Fruit fly (Drosophila melanogaster) whole organism, embryonic: ENCODE results near the gene Adar.

ENCODE experiments used
- ATbp ChIP-seq: fragments of 200-800 bp; sonication (Bioruptor generic); optimal IDR thresholded peaks from 2 replicates; lab custom pipeline; 2017; ENCODE audit warnings: missing biosample characterization, mild to moderate bottlenecking, missing genetic modification characterization, missing genetic modification reagents
- CG10267 ChIP-seq: fragments of 200-800 bp; sonication (Bioruptor generic); optimal IDR thresholded peaks from 2 replicates; lab custom pipeline; 2018; ENCODE audit warnings: missing biosample characterization, mild to moderate bottlenecking, missing genetic modification characterization, moderate library complexity
- CG10654 ChIP-seq: fragments of 200-800 bp; sonication (Bioruptor generic); optimal IDR thresholded peaks from 2 replicates; lab custom pipeline; 2016; ENCODE audit warnings: missing biosample characterization, missing genetic modification characterization
- CG11560 ChIP-seq: fragments of 200-800 bp; sonication (Bioruptor generic); IDR thresholded peaks from 3 replicates; pipeline ENCODE4 v1.3.6; 2022; ENCODE audit warnings: missing biosample characterization, missing genetic modification characterization
- CG11695 ChIP-seq: fragments of 200-800 bp; sonication (Bioruptor generic); IDR thresholded peaks from 3 replicates; pipeline ENCODE4 v1.3.6; 2022; ENCODE audit warnings: missing biosample characterization, missing genetic modification characterization
- CG12104 ChIP-seq: fragments of 200-800 bp; sonication (Bioruptor generic); optimal IDR thresholded peaks from 3 replicates; lab custom pipeline; 2016; ENCODE audit warnings: missing biosample characterization, missing genetic modification characterization
- CG12155 ChIP-seq: fragments of 200-800 bp; sonication (Bioruptor generic); optimal IDR thresholded peaks from 3 replicates; lab custom pipeline; 2016; ENCODE audit warnings: missing biosample characterization, missing genetic modification characterization
- CG13296 ChIP-seq: fragments of 200-800 bp; sonication (Bioruptor generic); optimal IDR thresholded peaks from 3 replicates; lab custom pipeline; 2018; ENCODE audit warnings: missing biosample characterization, mild to moderate bottlenecking, missing genetic modification characterization
- CG14965 ChIP-seq: fragments of 200-800 bp; sonication (Bioruptor generic); optimal IDR thresholded peaks from 2 replicates; lab custom pipeline; 2016; ENCODE audit warnings: missing biosample characterization, missing genetic modification characterization, borderline replicate concordance
- CG15011 ChIP-seq: fragments of 200-800 bp; sonication (Bioruptor generic); optimal IDR thresholded peaks from 3 replicates; lab custom pipeline; 2018; ENCODE audit warnings: missing biosample characterization, mild to moderate bottlenecking, missing genetic modification characterization
- CG17359 ChIP-seq: fragments of 200-800 bp; sonication (Bioruptor generic); optimal IDR thresholded peaks from 3 replicates; lab custom pipeline; 2018; ENCODE audit warnings: missing biosample characterization, mild to moderate bottlenecking, missing genetic modification characterization, moderate library complexity
- CG18262 ChIP-seq: fragments of 200-800 bp; optimal IDR thresholded peaks from 3 replicates; lab custom pipeline; 2019; ENCODE audit warnings: missing biosample characterization, mild to moderate bottlenecking, missing genetic modification characterization, moderate library complexity
- CG18476 ChIP-seq: fragments of 200-800 bp; sonication (Bioruptor generic); optimal IDR thresholded peaks from 2 replicates; lab custom pipeline; 2016; ENCODE audit warnings: missing biosample characterization, mild to moderate bottlenecking, missing genetic modification characterization
- CG2129 ChIP-seq: fragments of 200-800 bp; sonication (Bioruptor generic); IDR thresholded peaks from 2 replicates; pipeline ENCODE4 v1.3.6; 2022; ENCODE audit warnings: missing biosample characterization, missing genetic modification characterization; ENCODE audit not compliant: partially characterized antibody
- CG2875 ChIP-seq: fragments of 200-800 bp; sonication (Bioruptor generic); optimal IDR thresholded peaks from 2 replicates; lab custom pipeline; 2017; ENCODE audit warnings: missing biosample characterization, mild to moderate bottlenecking, missing genetic modification characterization, missing genetic modification reagents
- CG32532 ChIP-seq: fragments of 200-800 bp; sonication (Bioruptor generic); IDR thresholded peaks from 2 replicates; pipeline ENCODE4 v1.3.6; 2022; ENCODE audit warnings: missing biosample characterization, missing genetic modification characterization
- CG3407 ChIP-seq: fragments of 200-800 bp; sonication (Bioruptor generic); optimal IDR thresholded peaks from 2 replicates; lab custom pipeline; 2018; ENCODE audit warnings: missing biosample characterization, mild to moderate bottlenecking, missing genetic modification characterization
- CG3847 ChIP-seq: fragments of 200-800 bp; sonication (Bioruptor generic); IDR thresholded peaks from 2 replicates; pipeline ENCODE4 v1.3.6; 2022; ENCODE audit warnings: missing biosample characterization, missing genetic modification characterization
- CG4404 ChIP-seq: fragments of 200-800 bp; sonication (Bioruptor generic); IDR thresholded peaks from 2 replicates; pipeline ENCODE4 v1.3.6; 2022; ENCODE audit warnings: missing biosample characterization, missing genetic modification characterization
- CG4424 ChIP-seq: fragments of 200-800 bp; sonication (Bioruptor generic); optimal IDR thresholded peaks from 3 replicates; lab custom pipeline; 2016; ENCODE audit warnings: missing biosample characterization, missing genetic modification characterization
- CG6654 ChIP-seq: fragments of 200-800 bp; sonication (Bioruptor generic); optimal IDR thresholded peaks from 2 replicates; lab custom pipeline; 2017; ENCODE audit warnings: missing biosample characterization, mild to moderate bottlenecking, missing genetic modification characterization
- CG7372 ChIP-seq: fragments of 200-800 bp; sonication (Bioruptor generic); IDR thresholded peaks from 2 replicates; pipeline ENCODE4 v1.3.6; 2022; ENCODE audit warnings: missing biosample characterization, missing genetic modification characterization
- CG7987 ChIP-seq: fragments of 200-800 bp; sonication (Bioruptor generic); optimal IDR thresholded peaks from 2 replicates; lab custom pipeline; 2018; ENCODE audit warnings: missing biosample characterization, mild to moderate bottlenecking, missing genetic modification characterization, moderate library complexity
- CG8089 ChIP-seq: fragments of 200-800 bp; sonication (Bioruptor generic); optimal IDR thresholded peaks from 3 replicates; lab custom pipeline; 2016; ENCODE audit warnings: missing biosample characterization, missing genetic modification characterization
- CG8924 ChIP-seq: fragments of 200-800 bp; optimal IDR thresholded peaks from 3 replicates; lab custom pipeline; 2019; ENCODE audit warnings: missing biosample characterization, mild to moderate bottlenecking, missing genetic modification characterization, moderate library complexity
- CG9609 ChIP-seq: fragments of 200-800 bp; sonication (Bioruptor generic); optimal IDR thresholded peaks from 3 replicates; lab custom pipeline; 2016; ENCODE audit warnings: missing biosample characterization, missing genetic modification characterization
- CG9876 ChIP-seq: fragments of 200-800 bp; sonication (Bioruptor generic); optimal IDR thresholded peaks from 2 replicates; lab custom pipeline; 2016; ENCODE audit warnings: missing biosample characterization, missing genetic modification characterization
- D19A ChIP-seq: fragments of 200-800 bp; optimal IDR thresholded peaks from 3 replicates; lab custom pipeline; 2019; ENCODE audit warnings: missing biosample characterization, mild to moderate bottlenecking, missing genetic modification characterization, moderate library complexity
- Lpt ChIP-seq: fragments of >200 bp; optimal IDR thresholded peaks from 2 replicates; lab custom pipeline; 2018; ENCODE audit warnings: missing biosample characterization, missing genetic modification characterization
- Med ChIP-seq: fragments of 200-800 bp; sonication (Bioruptor generic); peaks from one replicate; lab custom pipeline; 2016; ENCODE audit warnings: missing biosample characterization, missing genetic modification characterization, mild to moderate bottlenecking, inconsistent platforms, moderate library complexity
- Optix ChIP-seq: fragments of 200-800 bp; sonication (Bioruptor generic); IDR thresholded peaks from 3 replicates; pipeline ENCODE4 v1.3.6; 2022; ENCODE audit warnings: missing biosample characterization, missing genetic modification characterization
- Rx ChIP-seq: fragments of 200-800 bp; sonication (Bioruptor generic); IDR thresholded peaks from 2 replicates; pipeline ENCODE4 v1.3.6; 2022; ENCODE audit warnings: missing biosample characterization, missing genetic modification characterization
- Spps ChIP-seq: fragments of 200-800 bp; sonication (Bioruptor generic); optimal IDR thresholded peaks from 2 replicates; lab custom pipeline; 2018; ENCODE audit warnings: missing biosample characterization, mild to moderate bottlenecking, missing genetic modification characterization
- Trl ChIP-seq, 3 experiments: fragments of >200 bp in 2 of 3; fragments of 200-800 bp in 1 of 3; sonication (Bioruptor generic) in 1 of 3; optimal IDR thresholded peaks; 2 replicates in 1 of 3; 3 replicates in 2 of 3; lab custom pipeline; 2016 to 2017; ENCODE audit warnings: missing biosample characterization in 1 of 3, missing genetic modification characterization in 1 of 3
- Xbp1 ChIP-seq: fragments of 200-800 bp; sonication (Bioruptor generic); optimal IDR thresholded peaks from 3 replicates; lab custom pipeline; 2016; ENCODE audit warnings: missing biosample characterization, mild to moderate bottlenecking, missing genetic modification characterization
- cad ChIP-seq: fragments of >200 bp; optimal IDR thresholded peaks from 2 replicates; lab custom pipeline; 2017; ENCODE audit warnings: missing biosample characterization, missing genetic modification characterization
- chm ChIP-seq: fragments of 200-800 bp; sonication (Bioruptor generic); IDR thresholded peaks from 2 replicates; pipeline ENCODE4 v1.3.6; 2022; ENCODE audit warnings: missing biosample characterization, missing genetic modification characterization
- ci ChIP-seq: fragments of 200-800 bp; sonication (Bioruptor generic); IDR thresholded peaks from 3 replicates; pipeline ENCODE4 v1.3.6; 2022; ENCODE audit warnings: missing biosample characterization, missing genetic modification characterization
- esg ChIP-seq: fragments of 200-800 bp; sonication (Bioruptor generic); conservative IDR thresholded peaks from 2 replicates; pipeline ENCODE4 v1.3.6; 2022; ENCODE audit warnings: missing biosample characterization, missing genetic modification characterization
- gcm ChIP-seq: fragments of 200-800 bp; sonication (Bioruptor generic); optimal IDR thresholded peaks from 2 replicates; lab custom pipeline; 2019; ENCODE audit warnings: missing biosample characterization, mild to moderate bottlenecking, missing genetic modification characterization, moderate library complexity
- ind ChIP-seq: fragments of 200-800 bp; sonication (Bioruptor generic); optimal IDR thresholded peaks from 3 replicates; lab custom pipeline; 2016; ENCODE audit warnings: missing biosample characterization, missing genetic modification characterization
- luna ChIP-seq: fragments of 200-800 bp; sonication (Bioruptor generic); optimal IDR thresholded peaks from 2 replicates; lab custom pipeline; 2016; ENCODE audit warnings: missing biosample characterization, missing genetic modification characterization
- maf-S ChIP-seq: fragments of 200-800 bp; sonication (Bioruptor generic); optimal IDR thresholded peaks from 2 replicates; lab custom pipeline; 2016; ENCODE audit warnings: missing biosample characterization, missing genetic modification characterization
- nom ChIP-seq: fragments of 200-800 bp; sonication (Bioruptor generic); optimal IDR thresholded peaks from 2 replicates; lab custom pipeline; 2017; ENCODE audit warnings: missing biosample characterization, missing genetic modification characterization, mild to moderate bottlenecking, moderate library complexity, missing genetic modification reagents
- pan ChIP-seq, 4 experiments: fragments of >200 bp in 3 of 4; fragments of 200-800 bp in 1 of 4; sonication (Bioruptor generic) in 1 of 4; optimal IDR thresholded peaks in 3 of 4; IDR thresholded peaks in 1 of 4; 2 replicates each; pipeline versions ENCODE4 v1.3.6 to Lab custom; 2017 to 2022; ENCODE audit warnings: missing biosample characterization in 2 of 4, missing genetic modification characterization in 2 of 4, mixed read lengths in 1 of 4
- row ChIP-seq: fragments of 200-800 bp; sonication (Bioruptor generic); IDR thresholded peaks from 3 replicates; pipeline ENCODE4 v1.3.6; 2022; ENCODE audit warnings: missing biosample characterization, missing genetic modification characterization
- tna ChIP-seq: fragments of 200-800 bp; sonication (Bioruptor generic); IDR thresholded peaks from 2 replicates; pipeline ENCODE4 v1.3.6; 2022; ENCODE audit warnings: missing biosample characterization, missing genetic modification characterization; ENCODE audit not compliant: partially characterized antibody
- ttk ChIP-seq: fragments of 200-800 bp; sonication (Bioruptor generic); IDR thresholded peaks from 2 replicates; pipeline ENCODE4 v2.1.2; 2022; ENCODE audit warnings: missing biosample characterization, missing genetic modification characterization
- unpg ChIP-seq: fragments of 200-800 bp; sonication (Bioruptor generic); optimal IDR thresholded peaks from 3 replicates; lab custom pipeline; 2018; ENCODE audit warnings: missing biosample characterization, mild to moderate bottlenecking, missing genetic modification characterization, moderate library complexity
- vnd ChIP-seq: fragments of 200-800 bp; sonication (Bioruptor generic); IDR thresholded peaks from 3 replicates; pipeline ENCODE4 v1.3.6; 2022; ENCODE audit warnings: missing biosample characterization, missing genetic modification characterization; ENCODE audit not compliant: partially characterized antibody
- wor ChIP-seq: fragments of 200-800 bp; sonication (Bioruptor generic); IDR thresholded peaks from 2 replicates; pipeline ENCODE4 v1.3.6; 2022; ENCODE audit warnings: missing biosample characterization, missing genetic modification characterization

Gene Adar

dm6 chrX:1824610-1824948 lies 51.1 kb downstream of the Adar start (continued):
- TF ChIP-seq tna (GFP tag; lab: Robert Waterston, UW) (no peak), CG7372 (GFP tag; lab: Robert Waterston, UW) (no peak), CG18476 (GFP tag; lab: Kevin White, UChicago) (no peak), Trl (optimal IDR thresholded peaks at IDR 0.05; lab: Kevin White, UChicago) (peak in 1 of 2 experiments; percentile 3), Trl (GFP tag; optimal IDR thresholded peaks at IDR 0.05; lab: Kevin White, UChicago) (no peak), unpg (GFP tag; lab: Kevin White, UChicago) (no peak), CG9609 (GFP tag; lab: Kevin White, UChicago) (no peak), CG15011 (GFP tag; lab: Kevin White, UChicago) (no peak), Spps (no peak), CG11695 (GFP tag; lab: Robert Waterston, UW) (no peak), CG3847 (GFP tag; lab: Robert Waterston, UW) (no peak), CG9876 (GFP tag; lab: Kevin White, UChicago) (no peak), luna (GFP tag; lab: Kevin White, UChicago) (no peak), maf-S (GFP tag; lab: Kevin White, UChicago) (no peak), Xbp1 (GFP tag; lab: Kevin White, UChicago) (no peak), esg (GFP tag; lab: Robert Waterston, UW) (0 out of 2 replicates have a peak, but pooled peaks have one; percentile 9), cad (GFP tag; lab: Kevin White, UChicago) (no peak), ind (GFP tag; lab: Kevin White, UChicago) (no peak), vnd (GFP tag; lab: Robert Waterston, UW) (no peak), Rx (no peak; the same call in 1 of the 2 replicates), CG10654 (GFP tag; lab: Kevin White, UChicago) (no peak), CG3407 (GFP tag; lab: Kevin White, UChicago) (no peak), CG6654 (GFP tag; lab: Kevin White, UChicago) (no peak), wor (GFP tag; lab: Robert Waterston, UW) (no peak), CG32532 (GFP tag; lab: Robert Waterston, UW) (no peak), chm (GFP tag; lab: Robert Waterston, UW) (no peak), Lpt (GFP tag; lab: Kevin White, UChicago) (no peak), CG2129 (GFP tag; lab: Robert Waterston, UW) (no peak), nom (GFP tag; lab: Kevin White, UChicago) (peak; percentile 62), CG8924 (tag; lab: Kevin White, UChicago) (no peak), CG8089 (GFP tag; lab: Kevin White, UChicago) (no peak), CG4424 (GFP tag; lab: Kevin White, UChicago) (no peak), Med (GFP tag; lab: Kevin White, UChicago) (peak; percentile 58), pan (optimal IDR thresholded peaks at IDR 0.05; lab: Kevin White, UChicago) (no peak), pan (GFP tag; optimal IDR thresholded peaks at IDR 0.05 in 1 of 2, IDR thresholded peaks at IDR 0.05 in 1 of 2) (peak in 1 of 2 experiments; percentile 15), CG13296 (GFP tag; lab: Kevin White, UChicago) (no peak), row (peak; percentile 76), CG11560 (tag; lab: Robert Waterston, UW) (no peak), ATbp (GFP tag; lab: Kevin White, UChicago) (no peak), CG12155 (GFP tag; lab: Kevin White, UChicago) (no peak), gcm (no peak), ttk (peak; percentile 29; the same call in 1 of the 2 replicates), D19A (no peak), CG4404 (GFP tag; lab: Robert Waterston, UW) (no peak), ci (no peak), CG14965 (GFP tag; lab: Kevin White, UChicago) (no peak), CG2875 (GFP tag; lab: Kevin White, UChicago) (no peak), CG17359 (tag; lab: Kevin White, UChicago) (no peak), Optix (GFP tag; lab: Robert Waterston, UW) (0 out of 3 replicates have a peak, but pooled peaks have one; percentile 39), CG7987 (GFP tag; lab: Kevin White, UChicago) (no peak), CG12104 (GFP tag; lab: Kevin White, UChicago) (no peak), CG18262 (tag; lab: Kevin White, UChicago) (no peak), CG10267 (no peak)
